Fruit fly (Drosophila melanogaster) whole organism, prepupa: ENCODE data around the gene Npc2b.

ENCODE experiments used
- Blimp-1 ChIP-seq: fragments of 200-800 bp; sonication (Bioruptor generic); optimal IDR thresholded peaks from 3 replicates; lab custom pipeline; 2017; ENCODE audit warnings: missing biosample characterization, missing genetic modification characterization, mild to moderate bottlenecking, moderate library complexity, missing genetic modification reagents
- CG10669 ChIP-seq: fragments of 200-800 bp; sonication (Bioruptor generic); optimal IDR thresholded peaks from 3 replicates; lab custom pipeline; 2018; ENCODE audit warnings: missing biosample characterization, mild to moderate bottlenecking, missing genetic modification characterization, moderate library complexity
- CG11294 ChIP-seq: fragments of 200-800 bp; sonication (Bioruptor generic); IDR thresholded peaks from 2 replicates; pipeline ENCODE4 v1.3.6; 2022; ENCODE audit warnings: missing biosample characterization, missing genetic modification characterization
- CG11762 ChIP-seq: fragments of 200-800 bp; sonication (Bioruptor generic); optimal IDR thresholded peaks from 3 replicates; lab custom pipeline; 2016; ENCODE audit warnings: missing biosample characterization, missing genetic modification characterization; ENCODE audit not compliant: insufficient read depth
- CG11902 ChIP-seq: fragments of 200-800 bp; sonication (Bioruptor generic); optimal IDR thresholded peaks from 3 replicates; lab custom pipeline; 2016; ENCODE audit warnings: missing biosample characterization, missing genetic modification characterization
- CG15336 ChIP-seq: fragments of 200-800 bp; sonication (Bioruptor generic); IDR thresholded peaks from 2 replicates; pipeline ENCODE4 v1.3.6; 2022; ENCODE audit warnings: missing biosample characterization, missing genetic modification characterization
- CG1621 ChIP-seq: fragments of 200-800 bp; sonication (Bioruptor generic); optimal IDR thresholded peaks from 3 replicates; lab custom pipeline; 2018; ENCODE audit warnings: missing biosample characterization, mild to moderate bottlenecking, missing genetic modification characterization
- CG16779 ChIP-seq: fragments of 200-800 bp; sonication (Bioruptor generic); optimal IDR thresholded peaks from 3 replicates; lab custom pipeline; 2017; ENCODE audit warnings: missing biosample characterization, mild to moderate bottlenecking, missing genetic modification characterization
- CG3032 ChIP-seq: fragments of 200-800 bp; optimal IDR thresholded peaks from 2 replicates; lab custom pipeline; 2019; ENCODE audit warnings: missing biosample characterization, mild to moderate bottlenecking, missing genetic modification characterization, moderate library complexity
- CG4318 ChIP-seq: fragments of 200-800 bp; sonication (Bioruptor generic); optimal IDR thresholded peaks from 3 replicates; lab custom pipeline; 2017; ENCODE audit warnings: missing biosample characterization, mild to moderate bottlenecking, missing genetic modification characterization
- CG6276 ChIP-seq: fragments of 200-800 bp; sonication (Bioruptor generic); optimal IDR thresholded peaks from 2 replicates; lab custom pipeline; 2017; ENCODE audit warnings: missing biosample characterization, mild to moderate bottlenecking, missing genetic modification characterization
- CG6792 ChIP-seq: fragments of 200-800 bp; sonication (Bioruptor generic); optimal IDR thresholded peaks from 3 replicates; lab custom pipeline; 2016; ENCODE audit warnings: missing biosample characterization, missing genetic modification characterization
- CG6854 ChIP-seq: fragments of 200-800 bp; sonication (Bioruptor generic); optimal IDR thresholded peaks from 2 replicates; lab custom pipeline; 2017; ENCODE audit warnings: missing biosample characterization, mild to moderate bottlenecking, missing genetic modification characterization
- CG7368 ChIP-seq: fragments of 200-800 bp; sonication (Bioruptor generic); optimal IDR thresholded peaks from 3 replicates; lab custom pipeline; 2016; ENCODE audit warnings: missing biosample characterization, missing genetic modification characterization
- CG8119 ChIP-seq: fragments of 200-800 bp; sonication (Bioruptor generic); IDR thresholded peaks from 3 replicates; pipeline ENCODE4 v1.3.6; 2022; ENCODE audit warnings: missing biosample characterization, missing genetic modification characterization
- CG8632 ChIP-seq: fragments of 200-800 bp; sonication (Bioruptor generic); optimal IDR thresholded peaks from 3 replicates; lab custom pipeline; 2016; ENCODE audit warnings: missing biosample characterization, missing genetic modification characterization
- Eip75B ChIP-seq: fragments of 200-800 bp; sonication (Bioruptor generic); optimal IDR thresholded peaks from 3 replicates; lab custom pipeline; 2016; ENCODE audit warnings: missing biosample characterization, missing genetic modification characterization
- Eip78C ChIP-seq: fragments of 200-800 bp; sonication (Bioruptor generic); peaks from one replicate; lab custom pipeline; 2016; ENCODE audit warnings: missing biosample characterization, missing genetic modification characterization
- Eip93F ChIP-seq: fragments of 200-800 bp; sonication (Bioruptor generic); optimal IDR thresholded peaks from 2 replicates; lab custom pipeline; 2016; ENCODE audit warnings: missing biosample characterization, mild to moderate bottlenecking, missing genetic modification characterization
- Ets21C ChIP-seq: fragments of 200-800 bp; sonication (Bioruptor generic); optimal IDR thresholded peaks from 3 replicates; lab custom pipeline; 2016; ENCODE audit warnings: missing biosample characterization, missing genetic modification characterization
- Hr38 ChIP-seq: sonication (Bioruptor generic); optimal IDR thresholded peaks from 2 replicates; lab custom pipeline; 2016; ENCODE audit warnings: missing biosample characterization, missing genetic modification characterization
- Hr39 ChIP-seq: fragments of 200-800 bp; sonication (Bioruptor generic); optimal IDR thresholded peaks from 2 replicates; lab custom pipeline; 2016; ENCODE audit warnings: missing biosample characterization, missing genetic modification characterization
- Hr4 ChIP-seq: fragments of 200-800 bp; sonication (Bioruptor generic); optimal IDR thresholded peaks from 3 replicates; lab custom pipeline; 2016; ENCODE audit warnings: missing biosample characterization, missing genetic modification characterization
- Lpt ChIP-seq: fragments of 200-800 bp; sonication (Bioruptor generic); optimal IDR thresholded peaks from 3 replicates; lab custom pipeline; 2016; ENCODE audit warnings: missing biosample characterization, missing genetic modification characterization
- Met ChIP-seq: fragments of 200-800 bp; sonication (Bioruptor generic); optimal IDR thresholded peaks from 3 replicates; lab custom pipeline; 2016; ENCODE audit warnings: missing biosample characterization, missing genetic modification characterization
- OdsH ChIP-seq: fragments of 200-800 bp; sonication (Bioruptor generic); optimal IDR thresholded peaks from 3 replicates; lab custom pipeline; 2016; ENCODE audit warnings: missing biosample characterization, missing genetic modification characterization
- Smox ChIP-seq: fragments of 200-800 bp; sonication (Bioruptor generic); optimal IDR thresholded peaks from 3 replicates; lab custom pipeline; 2016; ENCODE audit warnings: missing biosample characterization, missing genetic modification characterization
- Sox102F ChIP-seq: fragments of 200-800 bp; sonication (Bioruptor generic); optimal IDR thresholded peaks from 2 replicates; lab custom pipeline; 2016; ENCODE audit warnings: missing biosample characterization, mild to moderate bottlenecking, missing genetic modification characterization
- Sox14 ChIP-seq: fragments of 200-800 bp; sonication (Bioruptor generic); optimal IDR thresholded peaks from 3 replicates; lab custom pipeline; 2016; ENCODE audit warnings: missing biosample characterization, missing genetic modification characterization
- Sox15 ChIP-seq: fragments of 200-800 bp; sonication (Bioruptor generic); optimal IDR thresholded peaks from 3 replicates; lab custom pipeline; 2016; ENCODE audit warnings: missing biosample characterization, missing genetic modification characterization
- achi ChIP-seq: fragments of 200-800 bp; sonication (Bioruptor generic); optimal IDR thresholded peaks from 3 replicates; lab custom pipeline; 2016; ENCODE audit warnings: missing biosample characterization, missing genetic modification characterization
- cyc ChIP-seq: fragments of 200-800 bp; sonication (Bioruptor generic); optimal IDR thresholded peaks from 3 replicates; lab custom pipeline; 2016; ENCODE audit warnings: missing biosample characterization, missing genetic modification characterization
- dac ChIP-seq: fragments of 200-800 bp; sonication (Bioruptor generic); optimal IDR thresholded peaks from 2 replicates; lab custom pipeline; 2017; ENCODE audit warnings: missing biosample characterization, mild to moderate bottlenecking, missing genetic modification characterization
- dsx ChIP-seq: fragments of 200-800 bp; optimal IDR thresholded peaks from 3 replicates; lab custom pipeline; 2019; ENCODE audit warnings: missing biosample characterization, mild to moderate bottlenecking, missing genetic modification characterization, moderate library complexity; ENCODE audit not compliant: poor library complexity, severe bottlenecking
- eg ChIP-seq: fragments of 200-800 bp; sonication (Bioruptor generic); IDR thresholded peaks from 3 replicates; pipeline ENCODE4 v1.3.6; 2022; ENCODE audit warnings: missing biosample characterization, missing genetic modification characterization
- esn ChIP-seq: fragments of 200-800 bp; sonication (Bioruptor generic); optimal IDR thresholded peaks from 2 replicates; lab custom pipeline; 2016; ENCODE audit warnings: missing biosample characterization, mild to moderate bottlenecking, missing genetic modification characterization, moderate library complexity
- fd59A ChIP-seq: fragments of 200-800 bp; sonication (Bioruptor generic); optimal IDR thresholded peaks from 2 replicates; lab custom pipeline; 2017; ENCODE audit warnings: missing biosample characterization, mild to moderate bottlenecking, missing genetic modification characterization, missing genetic modification reagents
- fkh ChIP-seq: fragments of 200-800 bp; sonication (Bioruptor generic); optimal IDR thresholded peaks from 3 replicates; lab custom pipeline; 2017; ENCODE audit warnings: missing biosample characterization, mild to moderate bottlenecking, missing genetic modification characterization, moderate library complexity
- net ChIP-seq: fragments of 200-800 bp; sonication (Bioruptor generic); optimal IDR thresholded peaks from 3 replicates; lab custom pipeline; 2016; ENCODE audit warnings: missing biosample characterization, missing genetic modification characterization
- pdm3 ChIP-seq: fragments of 200-800 bp; sonication (Bioruptor generic); optimal IDR thresholded peaks from 3 replicates; lab custom pipeline; 2016; ENCODE audit warnings: missing biosample characterization, missing genetic modification characterization
- spab ChIP-seq: fragments of 200-800 bp; sonication (Bioruptor generic); optimal IDR thresholded peaks from 2 replicates; lab custom pipeline; 2017; ENCODE audit warnings: missing biosample characterization, mild to moderate bottlenecking, missing genetic modification characterization, missing genetic modification reagents
- ss ChIP-seq, 2 experiments: fragments of 200-800 bp; sonication (Bioruptor generic); optimal IDR thresholded peaks; 2 replicates in 1 of 2; 3 replicates in 1 of 2; lab custom pipeline; 2017 to 2018; ENCODE audit warnings: mild to moderate bottlenecking in 2 of 2, missing biosample characterization in 2 of 2, missing genetic modification characterization in 2 of 2, moderate library complexity in 1 of 2
- svp ChIP-seq: fragments of 200-800 bp; sonication (Bioruptor generic); peaks from one replicate; lab custom pipeline; 2016; ENCODE audit warnings: missing biosample characterization, missing genetic modification characterization
- topi ChIP-seq: fragments of 200-800 bp; sonication (Bioruptor generic); optimal IDR thresholded peaks from 3 replicates; lab custom pipeline; 2016; ENCODE audit warnings: missing biosample characterization, missing genetic modification characterization
- vri ChIP-seq: fragments of 200-800 bp; sonication (Bioruptor generic); optimal IDR thresholded peaks from 3 replicates; lab custom pipeline; 2016; ENCODE audit warnings: missing biosample characterization, mild to moderate bottlenecking, missing genetic modification characterization

The Npc2b gene

DNA sequence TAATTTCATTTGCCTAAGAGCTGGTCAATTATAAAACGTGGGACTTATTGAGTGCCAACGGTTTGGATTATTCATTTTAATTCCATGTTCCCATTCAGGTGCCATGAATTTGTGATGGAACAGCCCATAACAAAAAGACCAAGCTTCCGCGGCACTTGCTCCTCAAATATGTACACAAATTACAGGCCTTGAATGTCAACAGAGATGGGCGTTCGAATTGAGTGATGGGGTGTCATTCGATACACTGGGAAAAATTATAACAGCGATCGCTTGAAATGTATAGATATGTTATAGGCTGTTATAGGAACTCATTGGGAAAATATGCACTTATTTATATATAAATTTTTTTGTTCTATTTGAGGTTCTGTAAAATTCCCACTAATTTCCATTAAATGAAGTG is 26.8 kb downstream of the Npc2b start:
- TF ChIP-seq cyc (no peak), CG3032 (tag; lab: Kevin White, UChicago) (no peak), Eip78C (GFP tag; lab: Kevin White, UChicago) (no peak), Lpt (GFP tag; lab: Kevin White, UChicago) (no peak), CG8119 (GFP tag; lab: Robert Waterston, UW) (no peak), CG15336 (GFP tag; lab: Robert Waterston, UW) (no peak), Hr4 (GFP tag; lab: Kevin White, UChicago) (no peak), Eip93F (no peak), CG11294 (GFP tag; lab: Robert Waterston, UW) (no peak), Blimp-1 (GFP tag; lab: Kevin White, UChicago) (no peak), CG11762 (GFP tag; lab: Kevin White, UChicago) (no peak), spab (GFP tag; lab: Kevin White, UChicago) (no peak), esn (GFP tag; lab: Kevin White, UChicago) (no peak), fkh (no peak), CG11902 (GFP tag; lab: Kevin White, UChicago) (no peak), vri (GFP tag; lab: Kevin White, UChicago) (no peak), Eip75B (GFP tag; lab: Kevin White, UChicago) (no peak)

DNA sequence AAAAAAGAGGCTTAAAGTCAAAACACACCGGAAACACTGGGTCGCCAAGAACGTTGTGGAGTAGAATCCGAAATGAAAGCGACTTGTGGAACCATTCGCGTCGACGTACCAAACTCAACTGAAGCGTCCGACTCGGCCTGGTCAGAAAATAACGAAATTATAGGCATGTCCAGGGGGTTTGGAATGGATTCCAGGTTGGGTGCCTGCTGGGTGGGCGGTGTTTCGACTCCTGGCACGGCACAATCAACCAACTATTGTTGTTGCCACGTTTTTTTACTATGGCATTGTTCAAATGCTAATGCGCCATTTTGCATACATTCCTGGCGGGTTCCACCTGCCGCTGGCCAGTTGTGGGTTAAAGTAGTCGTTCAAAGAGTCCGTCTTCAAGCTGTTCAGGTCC is 29.0 kb downstream of the Npc2b start, which contains the start of gene Kif19A:
TSS of gene Kif19A (minus strand) at position 101 of the 400 bp plus-strand sequence.
- TF ChIP-seq Eip75B (GFP tag; lab: Kevin White, UChicago): no peak
- TF ChIP-seq CG10669 (GFP tag; lab: Kevin White, UChicago): no peak
- no peak for TF ChIP-seq CG7368 (GFP tag; lab: Kevin White, UChicago)
- TF ChIP-seq Blimp-1 (GFP tag; lab: Kevin White, UChicago): no peak
- no peak for TF ChIP-seq CG4318 (GFP tag; lab: Kevin White, UChicago)
- no peak for TF ChIP-seq Eip78C (GFP tag; lab: Kevin White, UChicago)
- TF ChIP-seq CG1621 (tag; lab: Kevin White, UChicago): no peak
- no peak for TF ChIP-seq topi (GFP tag; lab: Kevin White, UChicago)
- no peak for TF ChIP-seq CG8119 (GFP tag; lab: Robert Waterston, UW)
- no peak for TF ChIP-seq CG11762 (GFP tag; lab: Kevin White, UChicago)
- TF ChIP-seq fd59A (GFP tag; lab: Kevin White, UChicago): no peak
- TF ChIP-seq Hr38 (GFP tag; lab: Kevin White, UChicago): no peak
- TF ChIP-seq CG6854 (GFP tag; lab: Kevin White, UChicago): no peak
- TF ChIP-seq dsx (GFP tag; lab: Kevin White, UChicago): no peak
- TF ChIP-seq CG6792: no peak
- TF ChIP-seq dac (GFP tag; lab: Kevin White, UChicago): no peak
- no peak for TF ChIP-seq OdsH (GFP tag; lab: Kevin White, UChicago)
- TF ChIP-seq cyc: no peak
- TF ChIP-seq net: no peak

DNA sequence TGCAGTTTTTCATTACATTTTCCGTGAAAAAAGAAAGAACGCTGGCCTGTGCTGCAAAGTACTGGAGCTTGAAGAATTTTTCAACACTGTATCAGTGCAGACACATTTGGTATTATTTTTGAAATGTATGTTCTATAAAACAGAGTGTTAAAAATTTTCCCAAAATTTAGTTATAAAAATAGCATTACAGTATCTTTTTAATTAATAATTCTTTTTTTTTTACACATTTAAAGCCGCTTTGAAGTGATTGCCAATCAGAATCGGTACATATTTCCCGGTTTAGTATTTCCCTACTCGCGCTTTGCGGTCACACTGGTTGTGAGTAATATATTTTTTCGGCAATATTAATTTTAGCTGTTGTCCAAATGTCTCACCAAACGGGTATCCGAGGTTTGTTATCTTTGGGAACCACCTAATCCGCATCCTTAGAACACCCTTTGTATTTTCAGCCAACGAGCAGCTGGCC is 33.1 kb downstream of the Npc2b start, which contains the start of the genes Abi and twf:
TSS of gene Abi (minus strand) at position 74 of the 466 bp plus-strand sequence.
TSS of gene twf (plus strand) at position 308 of the 466 bp plus-strand sequence.
- TF ChIP-seq cyc: peak; percentile 70
- TF ChIP-seq CG8632 (GFP tag; lab: Kevin White, UChicago): peak; percentile 45
- TF ChIP-seq Hr38 (GFP tag; lab: Kevin White, UChicago): no peak
- peak; percentile 38 for TF ChIP-seq vri (GFP tag; lab: Kevin White, UChicago)
- peak; percentile 70 for TF ChIP-seq pdm3
- peak; percentile 46 for TF ChIP-seq Sox15 (GFP tag; lab: Kevin White, UChicago)
- peak; percentile 42; the same call in 2 of the 3 replicates for TF ChIP-seq eg (GFP tag; lab: Robert Waterston, UW)
- peak; percentile 90 for TF ChIP-seq Eip78C (GFP tag; lab: Kevin White, UChicago)
- no peak for TF ChIP-seq CG16779 (tag; lab: Kevin White, UChicago)
- TF ChIP-seq Met (GFP tag; lab: Kevin White, UChicago): no peak
- TF ChIP-seq Sox102F (GFP tag; lab: Kevin White, UChicago): peak; percentile 60
- TF ChIP-seq CG6276 (GFP tag; lab: Kevin White, UChicago): no peak
- TF ChIP-seq net: peak; percentile 33
- peak; percentile 63 for TF ChIP-seq achi (GFP tag; lab: Kevin White, UChicago)
- no peak for TF ChIP-seq ss (GFP tag; optimal IDR thresholded peaks at IDR 0.05; lab: Kevin White, UChicago)
- peak; percentile 37 for TF ChIP-seq CG1621 (tag; lab: Kevin White, UChicago)
- peak; percentile 73 for TF ChIP-seq svp (GFP tag; lab: Kevin White, UChicago)
- TF ChIP-seq esn (GFP tag; lab: Kevin White, UChicago): peak; percentile 77
- TF ChIP-seq Smox (GFP tag; lab: Kevin White, UChicago): peak; percentile 64
- no peak for TF ChIP-seq dsx (GFP tag; lab: Kevin White, UChicago)
- TF ChIP-seq spab (GFP tag; lab: Kevin White, UChicago): no peak
- TF ChIP-seq Sox14 (GFP tag; lab: Kevin White, UChicago): peak; percentile 74
- peak; percentile 35 for TF ChIP-seq CG7368 (GFP tag; lab: Kevin White, UChicago)
- no peak for TF ChIP-seq dac (GFP tag; lab: Kevin White, UChicago)
- TF ChIP-seq Hr39: peak; percentile 55
- TF ChIP-seq Ets21C (GFP tag; lab: Kevin White, UChicago): peak; percentile 39
- TF ChIP-seq Blimp-1 (GFP tag; lab: Kevin White, UChicago): no peak
- TF ChIP-seq CG6792: peak; percentile 61
